Worm (Caenorhabditis elegans): Measurements from ENCODE around the gene K04A8.20.

DNA sequence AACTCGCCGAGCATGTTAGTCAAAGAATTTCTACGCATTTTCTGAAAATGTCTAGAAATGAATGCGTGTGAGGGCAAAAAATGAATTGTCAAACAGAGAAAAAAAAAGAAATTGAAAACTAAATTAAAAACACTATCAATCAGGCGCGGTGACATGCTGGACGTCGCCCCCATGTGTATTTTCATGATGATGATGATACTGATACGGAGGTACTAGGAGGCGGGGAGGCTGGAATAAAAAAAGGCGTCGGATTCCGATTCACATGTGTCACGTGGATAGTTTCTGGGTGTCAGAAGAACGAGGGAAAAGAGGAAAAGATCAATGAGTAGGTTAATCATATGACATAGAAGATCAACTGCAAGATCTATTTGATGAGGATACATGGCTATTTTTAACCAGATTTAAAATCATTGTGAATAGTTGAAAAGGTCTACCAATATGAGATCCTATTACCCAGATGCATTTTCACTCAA is 43.9 kb upstream of the K04A8.20 start, which contains the start of gene W01A11.7:
- no peak for TF ChIP-seq hlh-6 (tag; optimal IDR thresholded peaks at IDR 0.05)
- TF ChIP-seq K02D7.2 (tag; optimal IDR thresholded peaks at IDR 0.05): no peak
- no peak for TF ChIP-seq unc-86 (tag; optimal IDR thresholded peaks at IDR 0.05)
- TF ChIP-seq unc-55 (GFP tag; optimal IDR thresholded peaks at IDR 0.05): no peak
- TF ChIP-seq Y22D7AL.16 (tag; optimal IDR thresholded peaks at IDR 0.05): no peak
- no peak for TF ChIP-seq pqm-1 (tag; optimal IDR thresholded peaks at IDR 0.05)
- no peak for TF ChIP-seq tbx-2 (tag; optimal IDR thresholded peaks at IDR 0.05)
- no peak for TF ChIP-seq nfya-1 (tag; optimal IDR thresholded peaks at IDR 0.05)
- no peak for TF ChIP-seq nhr-11 (tag; optimal IDR thresholded peaks at IDR 0.05)
- TF ChIP-seq ets-4 (tag; optimal IDR thresholded peaks at IDR 0.05): no peak
- TF ChIP-seq elt-2 (tag; optimal IDR thresholded peaks at IDR 0.05): no peak
